Worm (Caenorhabditis elegans) whole organism, midembryonic: ENCODE data around the gene patr-1.

ENCODE experiments used
- T22C8.4 ChIP-seq: fragments of 200-800 bp; sonication (Bioruptor generic); IDR thresholded peaks from 2 replicates; pipeline ENCODE4 v1.3.6; 2022; ENCODE audit warnings: missing genetic modification characterization, missing compliant biosample characterization
- cog-1 ChIP-seq: sonication (generic microtip); optimal IDR thresholded peaks from 2 replicates; lab custom pipeline; 2016; ENCODE audit warnings: missing genetic modification characterization, missing compliant biosample characterization
- flt-1 ChIP-seq: fragments of 200-800 bp; sonication (Bioruptor generic); IDR thresholded peaks from 2 replicates; pipeline ENCODE4 v1.3.6; 2022; ENCODE audit warnings: missing genetic modification characterization, missing compliant biosample characterization
- klf-2 ChIP-seq: fragments of 200-800 bp; sonication (Bioruptor generic); conservative IDR thresholded peaks from 2 replicates; pipeline ENCODE4 v1.3.6; 2022; ENCODE audit warnings: missing genetic modification reagents, missing genetic modification characterization, missing compliant biosample characterization
- med-1 ChIP-seq: sonication (generic microtip); optimal IDR thresholded peaks from 2 replicates; lab custom pipeline; 2017; ENCODE audit warnings: missing genetic modification characterization, mild to moderate bottlenecking, missing compliant biosample characterization, antibody characterized with exemption, missing genetic modification reagents; ENCODE audit not compliant: insufficient read depth
- ref-1 ChIP-seq: fragments of 200-800 bp; sonication (Bioruptor generic); conservative IDR thresholded peaks from 2 replicates; pipeline ENCODE4 v1.3.6; 2022; ENCODE audit warnings: missing genetic modification reagents, missing genetic modification characterization, missing compliant biosample characterization
- tab-1 ChIP-seq: fragments of 200-800 bp; sonication (Bioruptor generic); IDR thresholded peaks from 2 replicates; pipeline ENCODE4 v1.3.6; 2022; ENCODE audit warnings: missing genetic modification characterization, missing compliant biosample characterization
- ztf-23 ChIP-seq: fragments of 200-800 bp; sonication (Bioruptor generic); IDR thresholded peaks from 2 replicates; pipeline ENCODE4 v1.3.6; 2022; ENCODE audit warnings: missing genetic modification reagents, missing genetic modification characterization, missing compliant biosample characterization
- ztf-29 ChIP-seq: fragments of 200-800 bp; sonication (Bioruptor generic); IDR thresholded peaks from 2 replicates; pipeline ENCODE4 v1.3.6; 2022; ENCODE audit warnings: missing genetic modification reagents, missing genetic modification characterization, missing compliant biosample characterization

Gene patr-1

DNA sequence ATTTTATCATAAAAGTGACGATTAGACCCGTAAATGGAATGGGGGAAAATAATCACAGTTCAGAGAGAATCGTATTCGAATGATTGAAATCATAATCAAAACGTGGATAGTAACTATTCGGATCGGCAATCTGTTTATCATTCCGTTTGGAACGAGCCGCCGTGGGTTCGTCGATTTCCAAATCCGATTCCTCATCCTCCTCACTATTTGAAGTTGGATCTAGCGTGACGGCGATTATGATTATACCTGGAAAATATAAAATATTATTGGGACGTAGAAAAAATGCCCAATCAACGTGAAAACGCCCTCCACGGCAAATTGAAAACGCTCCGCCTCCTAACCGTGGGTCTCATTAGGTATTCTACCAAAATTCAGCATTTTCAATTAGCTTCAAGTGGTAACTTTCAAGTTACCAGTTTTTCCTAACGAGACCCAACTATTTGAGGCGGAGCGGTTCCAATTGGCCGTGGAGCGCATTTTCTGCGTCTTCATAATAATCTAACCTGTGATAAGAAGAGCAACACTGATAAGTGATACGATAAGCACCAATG is 46.5 kb downstream of the patr-1 start:
- TF ChIP-seq flt-1 = no peak
- no peak for TF ChIP-seq klf-2 (GFP tag; lab: Robert Waterston, UW)
- TF ChIP-seq T22C8.4 (GFP tag; lab: Robert Waterston, UW) = no peak
- TF ChIP-seq med-1 (GFP tag; lab: Kevin White, UChicago) = no peak
- TF ChIP-seq ztf-29 = no peak
- no peak for TF ChIP-seq ztf-23 (GFP tag; lab: Robert Waterston, UW)

DNA sequence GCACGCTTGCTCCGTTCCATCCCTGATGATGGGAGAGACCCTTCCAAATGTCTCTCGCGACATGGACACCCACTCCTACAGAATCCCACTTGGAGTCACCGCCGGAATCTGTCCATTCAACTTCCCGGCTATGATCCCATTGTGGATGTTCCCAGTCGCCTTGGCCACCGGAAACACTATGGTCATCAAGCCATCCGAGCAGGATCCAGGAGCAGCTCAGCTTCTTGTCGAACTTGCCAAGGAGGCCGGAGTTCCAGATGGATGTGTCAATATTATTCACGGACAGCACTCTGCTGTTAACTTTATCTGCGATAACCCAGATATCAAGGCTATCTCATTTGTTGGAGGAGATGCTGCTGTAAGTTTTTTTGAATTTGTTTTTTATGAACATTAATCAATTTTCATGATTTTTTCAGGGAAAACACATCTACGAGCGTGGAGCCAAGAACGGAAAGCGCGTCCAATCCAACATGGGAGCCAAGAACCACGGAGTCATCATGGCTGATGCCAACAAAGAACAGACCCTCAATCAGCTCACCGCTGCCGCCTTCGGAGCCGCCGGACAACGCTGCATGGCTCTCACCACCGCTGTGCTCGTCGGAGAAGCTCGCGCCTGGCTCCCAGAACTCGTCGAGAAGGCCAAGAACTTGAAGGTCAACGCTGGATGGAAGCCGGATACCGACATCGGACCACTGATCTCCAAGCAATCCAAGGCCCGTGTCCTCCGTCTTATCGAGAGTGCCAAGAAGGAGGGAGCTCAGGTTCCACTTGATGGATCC is 47.8 kb downstream of the patr-1 start:
- TF ChIP-seq T22C8.4 (GFP tag; lab: Robert Waterston, UW) (no peak), ztf-29 (no peak), klf-2 (GFP tag; lab: Robert Waterston, UW) (no peak), ref-1 (no peak), cog-1 (tag; lab: Kevin White, UChicago) (no peak), ztf-23 (GFP tag; lab: Robert Waterston, UW) (no peak), tab-1 (no peak), flt-1 (no peak), med-1 (GFP tag; lab: Kevin White, UChicago) (no peak)

DNA sequence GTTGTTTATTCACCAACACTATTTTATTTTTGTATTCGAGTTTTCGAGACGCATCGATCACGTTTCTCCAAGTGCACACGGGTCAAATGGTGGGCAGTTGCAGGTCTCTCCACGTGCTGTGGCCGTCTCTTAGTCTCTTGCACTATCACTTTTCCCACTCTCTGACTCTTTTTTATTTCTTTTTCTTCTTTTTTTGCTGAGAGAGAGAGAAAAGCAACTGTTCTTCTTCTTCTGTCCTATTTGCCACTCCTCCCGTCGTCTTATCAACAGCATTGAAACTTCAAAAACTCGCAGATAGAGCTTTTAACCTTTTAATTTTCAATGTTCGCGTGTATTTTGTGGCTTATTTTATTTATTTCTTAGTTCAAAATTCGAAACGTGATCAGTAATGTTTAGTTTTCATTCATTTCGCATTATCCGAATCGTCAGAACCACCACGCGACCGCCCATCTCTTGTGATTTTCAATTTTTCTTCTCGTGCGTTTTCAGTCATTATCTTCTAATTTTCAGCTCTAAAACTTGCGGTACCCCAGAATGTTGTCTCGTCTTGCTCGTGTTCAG is 49.1 kb downstream of the patr-1 start, which contains the start of gene alh-8:
Gene alh-8, plus strand, starts transcription at position 511 of the 561 bp plus-strand sequence.
- no peak for TF ChIP-seq ztf-29
- no peak for TF ChIP-seq T22C8.4 (GFP tag; lab: Robert Waterston, UW)
- no peak for TF ChIP-seq med-1 (GFP tag; lab: Kevin White, UChicago)
- no peak for TF ChIP-seq ref-1
- no peak for TF ChIP-seq flt-1
- TF ChIP-seq ztf-23 (GFP tag; lab: Robert Waterston, UW) = no peak
- no peak for TF ChIP-seq klf-2 (GFP tag; lab: Robert Waterston, UW)
- TF ChIP-seq cog-1 (tag; lab: Kevin White, UChicago) = no peak
- TF ChIP-seq tab-1 = no peak

DNA sequence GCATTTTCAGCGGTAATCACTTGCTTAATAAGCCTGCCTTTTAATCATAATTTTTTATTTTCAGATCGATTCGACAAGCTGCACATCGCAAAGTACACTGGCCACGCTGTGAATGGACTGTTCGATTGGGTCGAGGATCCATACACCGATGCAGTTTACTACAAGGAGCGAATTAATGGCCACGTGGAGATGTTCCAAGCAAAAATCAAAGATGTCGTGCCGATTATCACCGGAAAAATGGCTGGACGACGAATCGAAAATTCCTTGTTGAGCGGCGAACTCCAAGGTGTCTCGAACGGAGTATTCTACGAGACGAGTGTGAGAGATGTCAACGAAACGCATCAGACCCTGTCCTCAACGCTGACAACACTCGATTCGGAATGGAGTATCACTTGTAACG is 50.3 kb downstream of the patr-1 start:
- TF ChIP-seq T22C8.4 (GFP tag; lab: Robert Waterston, UW) (no peak), med-1 (GFP tag; lab: Kevin White, UChicago) (no peak), ztf-29 (no peak), ref-1 (no peak), cog-1 (tag; lab: Kevin White, UChicago) (no peak), flt-1 (no peak), tab-1 (no peak), klf-2 (GFP tag; lab: Robert Waterston, UW) (no peak), ztf-23 (GFP tag; lab: Robert Waterston, UW) (no peak)

DNA sequence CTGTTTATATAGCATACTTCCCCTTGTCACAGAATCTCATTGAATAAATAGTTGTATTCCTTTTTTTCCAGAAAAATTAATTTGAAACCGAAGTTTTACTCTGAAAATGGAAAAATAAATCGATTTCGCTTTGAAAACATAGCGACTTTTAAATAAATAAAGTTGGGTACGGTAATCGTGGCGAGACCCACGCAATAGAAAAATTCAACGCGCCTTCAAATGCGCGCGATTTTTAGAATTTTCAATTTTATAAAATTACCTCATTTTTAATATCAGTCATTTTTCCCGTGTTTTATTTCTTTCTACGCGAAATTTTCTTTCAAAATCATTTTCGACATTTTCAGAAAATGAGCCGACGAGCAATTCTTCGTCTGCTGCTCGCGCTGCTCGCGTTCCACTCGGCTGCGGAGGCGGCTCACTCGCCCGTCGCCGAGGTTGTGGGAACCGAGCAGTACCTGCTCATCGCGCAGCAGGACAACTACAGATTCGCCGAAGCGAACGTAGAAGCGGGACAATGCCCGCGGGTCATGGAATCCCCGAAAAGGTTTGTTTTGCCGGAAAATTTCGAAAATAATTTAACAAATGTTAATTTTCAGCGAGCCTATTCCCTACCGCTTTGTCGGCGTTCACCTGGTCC is 51.2 kb downstream of the patr-1 start, which contains the start of gene F13D12.5:
Gene F13D12.5, plus strand, starts transcription at position 345 of the 637 bp plus-strand sequence.
- TF ChIP-seq ztf-23 (GFP tag; lab: Robert Waterston, UW) (no peak), tab-1 (no peak), med-1 (GFP tag; lab: Kevin White, UChicago) (no peak), ztf-29 (no peak), cog-1 (tag; lab: Kevin White, UChicago) (no peak), T22C8.4 (GFP tag; lab: Robert Waterston, UW) (no peak), flt-1 (no peak), ref-1 (no peak), klf-2 (GFP tag; lab: Robert Waterston, UW) (no peak)

DNA sequence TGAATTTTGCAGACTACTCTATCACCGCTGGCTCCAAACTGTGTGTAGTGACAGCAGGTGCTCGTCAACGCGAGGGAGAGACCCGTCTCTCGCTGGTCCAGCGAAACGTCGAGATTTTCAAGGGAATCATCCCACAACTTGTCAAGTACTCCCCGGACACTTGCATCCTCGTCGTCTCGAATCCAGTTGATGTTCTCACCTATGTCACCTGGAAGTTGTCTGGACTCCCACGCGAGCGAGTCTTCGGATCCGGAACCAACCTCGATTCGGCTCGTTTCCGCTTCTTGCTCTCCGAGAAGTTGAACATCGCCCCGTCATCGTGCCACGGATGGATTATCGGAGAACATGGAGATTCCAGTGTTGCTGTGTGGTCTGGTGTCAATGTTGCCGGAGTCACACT is 52.1 kb downstream of the patr-1 start:
- TF ChIP-seq cog-1 (tag; lab: Kevin White, UChicago) = no peak
